Worm (Caenorhabditis elegans) whole organism, L4/young adult: ENCODE results near the gene ugt-49.

Source experiments
- W03F9.2 ChIP-seq: fragments of 150-350 bp; optimal IDR thresholded peaks from 2 replicates; lab custom pipeline; 2014; ENCODE audit warnings: missing biosample characterization, missing genetic modification characterization
- him-1 ChIP-seq: sonication (generic microtip); optimal IDR thresholded peaks from 2 replicates; lab custom pipeline; 2016; ENCODE audit warnings: missing genotype, missing genetic modification reagents, missing genetic modification characterization, missing compliant biosample characterization

DNA sequence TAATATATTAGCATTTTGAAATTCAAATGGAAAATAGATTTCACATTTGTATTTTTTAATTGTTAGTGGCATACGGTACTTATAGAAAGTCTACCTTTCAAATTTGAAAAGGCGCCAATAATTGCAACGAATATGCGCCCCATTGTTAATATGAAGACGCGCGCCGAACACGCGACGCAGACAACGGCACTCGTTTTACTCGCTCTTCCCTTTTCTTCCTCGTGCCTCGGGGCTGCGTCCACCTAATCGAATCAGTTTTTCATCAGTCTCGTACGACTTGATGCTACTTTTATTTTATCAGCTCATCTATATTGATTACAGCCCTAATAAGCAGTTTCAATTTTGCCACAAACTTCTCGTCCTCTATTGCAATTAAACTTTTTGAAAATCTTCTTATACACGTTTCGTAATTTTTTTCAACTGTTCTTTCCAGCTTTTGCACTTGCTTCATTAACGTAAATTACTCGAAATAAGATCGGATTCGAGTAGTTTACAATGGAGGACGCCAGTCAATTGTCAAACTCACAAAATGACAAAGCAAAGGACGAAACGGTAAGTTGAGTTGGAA is 10.2 kb upstream of the ugt-49 start, which contains the start of gene cash-1:
- no peak for TF ChIP-seq him-1 (tag; lab: Kevin White, UChicago)
- TF ChIP-seq W03F9.2, result peak; percentile 73
